Fruit fly (Drosophila melanogaster) whole organism, embryonic: ENCODE measurements around the gene vkg.

ENCODE experiments used
- Abd-B ChIP-seq: fragments of 200-800 bp; sonication (Bioruptor generic); optimal IDR thresholded peaks from 2 replicates; lab custom pipeline; 2018; ENCODE audit warnings: missing biosample characterization, mild to moderate bottlenecking, missing genetic modification characterization, moderate library complexity
- BEAF-32 ChIP-seq: fragments of 200-800 bp; sonication (Bioruptor generic); optimal IDR thresholded peaks from 3 replicates; lab custom pipeline; 2017; ENCODE audit warnings: missing biosample characterization, missing genetic modification characterization, mild to moderate bottlenecking, moderate library complexity, missing genetic modification reagents
- CG10147 ChIP-seq: fragments of 200-800 bp; sonication (Bioruptor generic); optimal IDR thresholded peaks from 2 replicates; lab custom pipeline; 2019; ENCODE audit warnings: missing biosample characterization, mild to moderate bottlenecking, missing genetic modification characterization, moderate library complexity
- CG11093 ChIP-seq: fragments of 200-800 bp; sonication (Bioruptor generic); IDR thresholded peaks from 3 replicates; pipeline ENCODE4 v1.3.6; 2022; ENCODE audit warnings: missing biosample characterization, missing genetic modification characterization
- CG11247 ChIP-seq: fragments of 200-800 bp; sonication (Bioruptor generic); IDR thresholded peaks from 2 replicates; pipeline ENCODE4 v1.3.6; 2022; ENCODE audit warnings: missing biosample characterization, missing genetic modification characterization
- CG11456 ChIP-seq: fragments of 200-800 bp; sonication (Bioruptor generic); IDR thresholded peaks from 3 replicates; pipeline ENCODE4 v1.3.6; 2022; ENCODE audit warnings: missing biosample characterization, missing genetic modification characterization
- CG11695 ChIP-seq: fragments of 200-800 bp; sonication (Bioruptor generic); IDR thresholded peaks from 3 replicates; pipeline ENCODE4 v1.3.6; 2022; ENCODE audit warnings: missing biosample characterization, missing genetic modification characterization
- CG11696 ChIP-seq: fragments of 200-800 bp; sonication (Bioruptor generic); IDR thresholded peaks from 2 replicates; pipeline ENCODE4 v1.3.6; 2022; ENCODE audit warnings: missing biosample characterization, missing genetic modification characterization
- CG12104 ChIP-seq: fragments of 200-800 bp; sonication (Bioruptor generic); optimal IDR thresholded peaks from 3 replicates; lab custom pipeline; 2016; ENCODE audit warnings: missing biosample characterization, missing genetic modification characterization
- CG12769 ChIP-seq: fragments of 200-800 bp; sonication (Bioruptor generic); optimal IDR thresholded peaks from 2 replicates; lab custom pipeline; 2019; ENCODE audit warnings: missing biosample characterization, mild to moderate bottlenecking, missing genetic modification characterization, moderate library complexity
- CG13775 ChIP-seq: fragments of 200-800 bp; sonication (Bioruptor generic); optimal IDR thresholded peaks from 3 replicates; lab custom pipeline; 2017; ENCODE audit warnings: missing biosample characterization, mild to moderate bottlenecking, missing genetic modification characterization
- CG1529 ChIP-seq: fragments of 200-800 bp; sonication (Bioruptor generic); optimal IDR thresholded peaks from 3 replicates; lab custom pipeline; 2018; ENCODE audit warnings: missing biosample characterization, missing genetic modification characterization
- CG15696 ChIP-seq: fragments of 200-800 bp; sonication (Bioruptor generic); optimal IDR thresholded peaks from 2 replicates; lab custom pipeline; 2019; ENCODE audit warnings: missing biosample characterization, mild to moderate bottlenecking, missing genetic modification characterization, moderate library complexity
- CG16813 ChIP-seq: fragments of 200-800 bp; sonication (Bioruptor generic); IDR thresholded peaks from 3 replicates; pipeline ENCODE4 v1.3.6; 2022; ENCODE audit warnings: missing biosample characterization, missing genetic modification characterization; ENCODE audit not compliant: partially characterized antibody
- CG17359 ChIP-seq: fragments of 200-800 bp; sonication (Bioruptor generic); optimal IDR thresholded peaks from 3 replicates; lab custom pipeline; 2018; ENCODE audit warnings: missing biosample characterization, mild to moderate bottlenecking, missing genetic modification characterization, moderate library complexity
- CG2116 ChIP-seq: fragments of 200-800 bp; sonication (Bioruptor generic); optimal IDR thresholded peaks from 3 replicates; lab custom pipeline; 2018; ENCODE audit warnings: missing biosample characterization, mild to moderate bottlenecking, missing genetic modification characterization
- CG2199 ChIP-seq: fragments of 200-800 bp; sonication (Bioruptor generic); IDR thresholded peaks from 3 replicates; pipeline ENCODE4 v1.3.6; 2022; ENCODE audit warnings: missing biosample characterization, missing genetic modification characterization
- CG2678 ChIP-seq: fragments of 200-800 bp; sonication (Bioruptor generic); optimal IDR thresholded peaks from 3 replicates; lab custom pipeline; 2019; ENCODE audit warnings: missing biosample characterization, mild to moderate bottlenecking, missing genetic modification characterization, moderate library complexity
- CG2712 ChIP-seq: fragments of 200-800 bp; optimal IDR thresholded peaks from 3 replicates; lab custom pipeline; 2019; ENCODE audit warnings: missing biosample characterization, mild to moderate bottlenecking, missing genetic modification characterization, moderate library complexity
- CG3065 ChIP-seq: fragments of 200-800 bp; sonication (Bioruptor generic); optimal IDR thresholded peaks from 2 replicates; lab custom pipeline; 2016; ENCODE audit warnings: missing biosample characterization, missing genetic modification characterization
- CG31388 ChIP-seq: fragments of 200-800 bp; sonication (Bioruptor generic); optimal IDR thresholded peaks from 2 replicates; lab custom pipeline; 2016; ENCODE audit warnings: missing biosample characterization, missing genetic modification characterization
- CG31441 ChIP-seq: fragments of 200-800 bp; sonication (Bioruptor generic); IDR thresholded peaks from 2 replicates; pipeline ENCODE4 v1.3.6; 2022; ENCODE audit warnings: missing biosample characterization, missing genetic modification characterization
- CG33557 ChIP-seq: fragments of 200-800 bp; sonication (Bioruptor generic); optimal IDR thresholded peaks from 2 replicates; lab custom pipeline; 2019; ENCODE audit warnings: missing biosample characterization, mild to moderate bottlenecking, missing genetic modification characterization, moderate library complexity
- CG8290 ChIP-seq, 3 experiments: fragments of 200-800 bp; sonication (Bioruptor generic); optimal IDR thresholded peaks; 2 replicates each; lab custom pipeline; 2016 to 2019; ENCODE audit warnings: missing biosample characterization in 3 of 3, missing genetic modification characterization in 3 of 3, mild to moderate bottlenecking in 2 of 3, moderate library complexity in 1 of 3
- CG9215 ChIP-seq: fragments of 200-800 bp; sonication (Bioruptor generic); IDR thresholded peaks from 2 replicates; pipeline ENCODE4 v1.3.6; 2022; ENCODE audit warnings: missing biosample characterization, missing genetic modification characterization
- CG9817 ChIP-seq: fragments of 200-800 bp; sonication (Bioruptor generic); optimal IDR thresholded peaks from 2 replicates; lab custom pipeline; 2018; ENCODE audit warnings: missing biosample characterization, mild to moderate bottlenecking, missing genetic modification characterization, moderate library complexity
- CG9932 ChIP-seq: fragments of 200-800 bp; sonication (Bioruptor generic); IDR thresholded peaks from 2 replicates; pipeline ENCODE4 v1.3.6; 2022; ENCODE audit warnings: missing biosample characterization, missing genetic modification characterization
- Dp ChIP-seq: fragments of 200-800 bp; sonication (Bioruptor generic); optimal IDR thresholded peaks from 2 replicates; lab custom pipeline; 2018; ENCODE audit warnings: missing biosample characterization, mild to moderate bottlenecking, missing genetic modification characterization, moderate library complexity
- E2f1 ChIP-seq: fragments of 200-800 bp; sonication (Bioruptor generic); IDR thresholded peaks from 2 replicates; pipeline ENCODE4 v1.3.6; 2022; ENCODE audit warnings: missing biosample characterization, missing genetic modification characterization
- E2f2 ChIP-seq: fragments of 200-800 bp; sonication (Bioruptor generic); IDR thresholded peaks from 2 replicates; pipeline ENCODE4 v1.3.6; 2022; ENCODE audit warnings: missing biosample characterization, missing genetic modification characterization
- Ets65A ChIP-seq: fragments of 200-800 bp; sonication (Bioruptor generic); peaks from one replicate; lab custom pipeline; 2016; ENCODE audit warnings: missing biosample characterization, missing genetic modification characterization
- HmgZ ChIP-seq: fragments of 200-800 bp; sonication (Bioruptor generic); optimal IDR thresholded peaks from 2 replicates; lab custom pipeline; 2018; ENCODE audit warnings: missing biosample characterization, mild to moderate bottlenecking, missing genetic modification characterization
- Hr3 ChIP-seq: fragments of 200-800 bp; sonication (Bioruptor generic); optimal IDR thresholded peaks from 3 replicates; lab custom pipeline; 2016; ENCODE audit warnings: missing biosample characterization, missing genetic modification characterization
- Nf-YB ChIP-seq: fragments of 200-800 bp; sonication (Bioruptor generic); optimal IDR thresholded peaks from 3 replicates; lab custom pipeline; 2019; ENCODE audit warnings: missing biosample characterization, mild to moderate bottlenecking, missing genetic modification characterization, moderate library complexity
- Pdp1 ChIP-seq, 2 experiments: fragments of 200-800 bp; sonication (Bioruptor generic); optimal IDR thresholded peaks; 3 replicates each; lab custom pipeline; 2016; ENCODE audit warnings: missing biosample characterization in 2 of 2, missing genetic modification characterization in 2 of 2, mild to moderate bottlenecking in 1 of 2, moderate library complexity in 1 of 2
- ara ChIP-seq: fragments of 200-800 bp; sonication (Bioruptor generic); IDR thresholded peaks from 2 replicates; pipeline ENCODE4 v1.3.6; 2022; ENCODE audit warnings: missing biosample characterization, missing genetic modification characterization
- chn ChIP-seq: fragments of 200-800 bp; sonication (Bioruptor generic); optimal IDR thresholded peaks from 2 replicates; lab custom pipeline; 2016; ENCODE audit warnings: missing biosample characterization, missing genetic modification characterization
- croc ChIP-seq: fragments of 200-800 bp; sonication (Bioruptor generic); conservative IDR thresholded peaks from 3 replicates; pipeline ENCODE4 v1.3.6; 2022; ENCODE audit warnings: missing biosample characterization, missing genetic modification characterization
- dpn ChIP-seq, 2 experiments: fragments of 200-800 bp; sonication (Bioruptor generic); optimal IDR thresholded peaks; 3 replicates each; lab custom pipeline; 2016; ENCODE audit warnings: missing biosample characterization in 2 of 2, missing genetic modification characterization in 2 of 2
- ems ChIP-seq: fragments of 200-800 bp; sonication (Bioruptor generic); optimal IDR thresholded peaks from 3 replicates; lab custom pipeline; 2016; ENCODE audit warnings: missing biosample characterization, missing genetic modification characterization
- fd96Cb ChIP-seq: fragments of 200-800 bp; sonication (Bioruptor generic); optimal IDR thresholded peaks from 2 replicates; lab custom pipeline; 2018; ENCODE audit warnings: missing biosample characterization, mild to moderate bottlenecking, missing genetic modification characterization, moderate library complexity
- fu2 ChIP-seq: fragments of 200-800 bp; sonication (Bioruptor generic); optimal IDR thresholded peaks from 2 replicates; lab custom pipeline; 2016; ENCODE audit warnings: missing biosample characterization, missing genetic modification characterization
- hth ChIP-seq: fragments of >200 bp; optimal IDR thresholded peaks from 2 replicates; lab custom pipeline; 2017; ENCODE audit warnings: inconsistent platforms
- luna ChIP-seq: fragments of 200-800 bp; sonication (Bioruptor generic); optimal IDR thresholded peaks from 2 replicates; lab custom pipeline; 2016; ENCODE audit warnings: missing biosample characterization, missing genetic modification characterization
- phol ChIP-seq: fragments of 200-800 bp; sonication (Bioruptor generic); optimal IDR thresholded peaks from 3 replicates; lab custom pipeline; 2018; ENCODE audit warnings: missing biosample characterization, mild to moderate bottlenecking, missing genetic modification characterization, moderate library complexity
- prd ChIP-seq, 3 experiments: fragments of >200 bp in 2 of 3; fragments of 200-800 bp in 1 of 3; sonication (Bioruptor generic) in 1 of 3; optimal IDR thresholded peaks in 2 of 3; IDR thresholded peaks in 1 of 3; 2 replicates in 2 of 3; 3 replicates in 1 of 3; pipeline versions ENCODE4 v1.3.6 to Lab custom; 2017 to 2022; ENCODE audit warnings: missing biosample characterization in 1 of 3, missing genetic modification characterization in 1 of 3
- ro ChIP-seq: fragments of 200-800 bp; sonication (Bioruptor generic); IDR thresholded peaks from 2 replicates; pipeline ENCODE4 v1.3.6; 2022; ENCODE audit warnings: missing biosample characterization, missing genetic modification characterization
- trh ChIP-seq: fragments of 200-800 bp; sonication (Bioruptor generic); optimal IDR thresholded peaks from 2 replicates; lab custom pipeline; 2016; ENCODE audit warnings: missing biosample characterization, missing genetic modification characterization
- tup ChIP-seq: fragments of 200-800 bp; sonication (Bioruptor generic); optimal IDR thresholded peaks from 2 replicates; lab custom pipeline; 2016; ENCODE audit warnings: missing biosample characterization, mild to moderate bottlenecking, missing genetic modification characterization, moderate library complexity
- wek ChIP-seq: fragments of 200-800 bp; sonication (Bioruptor generic); optimal IDR thresholded peaks from 3 replicates; lab custom pipeline; 2018; ENCODE audit warnings: missing biosample characterization, mild to moderate bottlenecking, missing genetic modification characterization, moderate library complexity

The vkg gene

DNA sequence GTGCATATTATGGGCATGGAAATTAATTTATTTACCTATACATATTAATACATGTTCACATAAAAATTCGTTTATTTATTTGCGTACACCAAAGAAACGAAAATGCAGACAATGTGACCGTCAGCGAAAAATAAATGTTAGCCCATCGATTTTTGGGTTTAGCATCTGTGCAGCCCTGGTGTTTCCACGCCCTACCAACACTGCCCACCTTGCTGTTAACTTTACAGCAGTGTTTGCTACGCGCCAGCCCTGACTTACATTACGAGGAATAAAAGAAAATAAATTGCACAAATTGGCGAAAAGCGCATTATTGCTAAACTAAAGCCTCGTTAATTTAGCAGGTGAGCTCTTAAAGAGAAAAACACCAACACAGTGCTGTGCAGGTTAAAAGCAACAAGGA is 15.1 kb upstream of the vkg start, which contains the start of the genes CG33995, CG44000 and CG44001 (continued):
- TF ChIP-seq wek (GFP tag; lab: Kevin White, UChicago) (no peak), CG12769 (peak; percentile 61), HmgZ (tag; lab: Kevin White, UChicago) (peak; percentile 86), CG8290 (GFP tag; optimal IDR thresholded peaks at IDR 0.05; lab: Kevin White, UChicago) (peak; percentile 58), CG8290 (tag; optimal IDR thresholded peaks at IDR 0.05; lab: Kevin White, UChicago) (peak in 1 of 2 experiments; percentile 91), CG2712 (tag; lab: Kevin White, UChicago) (peak; percentile 36), CG13775 (GFP tag; lab: Kevin White, UChicago) (peak; percentile 1), ems (GFP tag; lab: Kevin White, UChicago) (peak; percentile 36), trh (GFP tag; lab: Kevin White, UChicago) (no peak), CG9932 (peak; percentile 67), hth (lab: Kevin White, UChicago) (no peak), Dp (peak; percentile 71), BEAF-32 (GFP tag; lab: Kevin White, UChicago) (peak; percentile 50), Hr3 (GFP tag; lab: Kevin White, UChicago) (peak; percentile 46), CG3065 (peak; percentile 49), chn (peak; percentile 63), Abd-B (GFP tag; lab: Kevin White, UChicago) (peak; percentile 16), CG11093 (GFP tag; lab: Robert Waterston, UW) (no peak), Ets65A (GFP tag; lab: Kevin White, UChicago) (peak; percentile 96), luna (GFP tag; lab: Kevin White, UChicago) (peak; percentile 17), CG9817 (tag; lab: Kevin White, UChicago) (peak; percentile 52), CG31388 (GFP tag; lab: Kevin White, UChicago) (no peak), fu2 (GFP tag; lab: Kevin White, UChicago) (peak; percentile 43), CG10147 (GFP tag; lab: Kevin White, UChicago) (no peak), CG12104 (GFP tag; lab: Kevin White, UChicago) (no peak), CG11247 (GFP tag; lab: Robert Waterston, UW) (0 out of 2 replicates have a peak, but pooled peaks have one; percentile 12), E2f1 (GFP tag; lab: Robert Waterston, UW) (no peak), CG11456 (peak; percentile 83), CG2199 (no peak), CG2116 (GFP tag; lab: Kevin White, UChicago) (peak; percentile 91), fd96Cb (no peak), dpn (GFP tag; optimal IDR thresholded peaks at IDR 0.05; lab: Kevin White, UChicago) (peak; percentile 64 to 76)

DNA sequence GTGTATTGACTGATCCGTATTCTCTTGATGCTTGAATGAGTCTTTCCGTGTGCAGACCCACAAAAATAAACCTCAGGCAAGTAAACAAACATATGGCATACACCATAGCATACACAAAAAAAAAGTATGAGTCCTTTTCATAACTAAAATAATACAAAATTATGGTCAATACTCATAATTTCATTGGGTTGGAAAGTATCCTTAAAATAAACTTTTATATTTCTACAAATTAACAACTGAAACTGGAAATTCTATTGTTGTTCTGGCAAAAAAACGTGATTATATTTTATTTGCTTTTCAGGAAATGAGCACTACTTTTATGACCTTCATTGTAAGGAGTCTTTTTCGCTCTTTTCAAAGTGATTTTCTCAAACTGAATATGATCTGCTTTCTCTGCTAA is 14.1 kb upstream of the vkg start:
- TF ChIP-seq ro (GFP tag; lab: Robert Waterston, UW) (no peak), Pdp1 (GFP tag; optimal IDR thresholded peaks at IDR 0.05; lab: Kevin White, UChicago) (peak in 1 of 2 experiments; percentile 6), CG17359 (tag; lab: Kevin White, UChicago) (peak; percentile 31), croc (GFP tag; lab: Robert Waterston, UW) (no peak), CG33557 (GFP tag; lab: Kevin White, UChicago) (peak; percentile 29), Nf-YB (GFP tag; lab: Kevin White, UChicago) (peak; percentile 1), tup (GFP tag; lab: Kevin White, UChicago) (no peak), CG9932 (no peak), CG31441 (GFP tag; lab: Robert Waterston, UW) (peak; percentile 41; the same call in 1 of the 2 replicates), CG11696 (GFP tag; lab: Robert Waterston, UW) (peak; percentile 88), CG16813 (GFP tag; lab: Robert Waterston, UW) (no peak), CG11695 (GFP tag; lab: Robert Waterston, UW) (no peak), phol (tag; lab: Kevin White, UChicago) (peak; percentile 57), ems (GFP tag; lab: Kevin White, UChicago) (no peak), CG15696 (tag; lab: Kevin White, UChicago) (peak; percentile 55), CG2678 (tag; lab: Kevin White, UChicago) (peak; percentile 62), CG1529 (GFP tag; lab: Kevin White, UChicago) (peak; percentile 3), E2f2 (GFP tag; lab: Robert Waterston, UW) (no peak), prd (optimal IDR thresholded peaks at IDR 0.05; lab: Kevin White, UChicago) (no peak), prd (GFP tag; IDR thresholded peaks at IDR 0.05; lab: Robert Waterston, UW) (peak; percentile 47; the same call in 2 of the 3 replicates), ara (GFP tag; lab: Robert Waterston, UW) (no peak), CG9215 (GFP tag; lab: Robert Waterston, UW) (no peak)
